Fruit fly (Drosophila melanogaster): Measurements from ENCODE around the gene CG9967.

The CG9967 gene

dm6 chr2L:2382971-2383370 lies 25.8 kb upstream of the CG9967 start, which contains the start of gene PIG-Wa (continued):
- no peak for TF ChIP-seq CG7839 (tag; optimal IDR thresholded peaks at IDR 0.05)
- TF ChIP-seq tna (GFP tag; IDR thresholded peaks at IDR 0.05; ENCODE audit: partially characterized antibody) = no peak
- TF ChIP-seq eyg (GFP tag; optimal IDR thresholded peaks at IDR 0.05) = no peak
- no peak for TF ChIP-seq Tbp (GFP tag; optimal IDR thresholded peaks at IDR 0.05)
- TF ChIP-seq CG34376 (GFP tag; optimal IDR thresholded peaks at IDR 0.05) = no peak
- peak; percentile 94 for TF ChIP-seq stwl (tag; optimal IDR thresholded peaks at IDR 0.05)
- peak; percentile 6 for TF ChIP-seq mam (GFP tag; optimal IDR thresholded peaks at IDR 0.05)
- no peak for TF ChIP-seq CG2889 (GFP tag; IDR thresholded peaks at IDR 0.05)
- no peak for TF ChIP-seq CG10431 (GFP tag; optimal IDR thresholded peaks at IDR 0.05)
- no peak for TF ChIP-seq da (GFP tag; optimal IDR thresholded peaks at IDR 0.05)
- TF ChIP-seq HmgZ (tag; optimal IDR thresholded peaks at IDR 0.05) = peak; percentile 13
- no peak for TF ChIP-seq HLH54F (GFP tag; optimal IDR thresholded peaks at IDR 0.05)
- no peak for TF ChIP-seq CG8281 (tag; optimal IDR thresholded peaks at IDR 0.05)
- TF ChIP-seq gsb-n (tag; optimal IDR thresholded peaks at IDR 0.05) = no peak
- no peak for TF ChIP-seq oc (tag; optimal IDR thresholded peaks at IDR 0.05)
- peak; percentile 64 for TF ChIP-seq nmo (GFP tag; optimal IDR thresholded peaks at IDR 0.05)
- TF ChIP-seq zfh1 (GFP tag; IDR thresholded peaks at IDR 0.05) = 0 out of 3 replicates have a peak, but pooled peaks have one; percentile 31
- peak; percentile 8 for TF ChIP-seq YL-1 (GFP tag; optimal IDR thresholded peaks at IDR 0.05)
- no peak for TF ChIP-seq NfI (GFP tag; optimal IDR thresholded peaks at IDR 0.05)
- no peak for TF ChIP-seq Xbp1 (GFP tag; optimal IDR thresholded peaks at IDR 0.05)
- peak; percentile 7 for TF ChIP-seq CHES-1-like (GFP tag; optimal IDR thresholded peaks at IDR 0.05)
- no peak for TF ChIP-seq CkIIα-i1 (GFP tag; IDR thresholded peaks at IDR 0.05)
- no peak for TF ChIP-seq tup (GFP tag; optimal IDR thresholded peaks at IDR 0.05)
- TF ChIP-seq Dip2 (GFP tag; IDR thresholded peaks at IDR 0.05) = no peak
- TF ChIP-seq D (optimal IDR thresholded peaks at IDR 0.05) = no peak
- no peak for TF ChIP-seq D (GFP tag; optimal IDR thresholded peaks at IDR 0.05)
- no peak for TF ChIP-seq sr (GFP tag; IDR thresholded peaks at IDR 0.05)
- peak; percentile 94 for TF ChIP-seq E2f2 (GFP tag; IDR thresholded peaks at IDR 0.05)
- TF ChIP-seq H2.0 (GFP tag; IDR thresholded peaks at IDR 0.05) = no peak
- no peak for TF ChIP-seq Nf-YA (GFP tag; IDR thresholded peaks at IDR 0.05)
- no peak for TF ChIP-seq CG10366 (GFP tag; IDR thresholded peaks at IDR 0.05)
- peak; percentile 56 for TF ChIP-seq CG1603 (tag; optimal IDR thresholded peaks at IDR 0.05)
- no peak for TF ChIP-seq Nf-YB (GFP tag; optimal IDR thresholded peaks at IDR 0.05)
- no peak for TF ChIP-seq CG3995 (GFP tag; optimal IDR thresholded peaks at IDR 0.05)
- no peak for TF ChIP-seq CG10147 (GFP tag; optimal IDR thresholded peaks at IDR 0.05)
- TF ChIP-seq gcm (GFP tag; optimal IDR thresholded peaks at IDR 0.05) = no peak
- no peak for TF ChIP-seq corto (GFP tag; optimal IDR thresholded peaks at IDR 0.05)
- TF ChIP-seq sens (GFP tag) = peak; percentile 63
- TF ChIP-seq NK7.1 (GFP tag; optimal IDR thresholded peaks at IDR 0.05) = no peak
- TF ChIP-seq CG15073 (GFP tag; optimal IDR thresholded peaks at IDR 0.05) = no peak
- no peak for TF ChIP-seq CG8290 (GFP tag; optimal IDR thresholded peaks at IDR 0.05)
- TF ChIP-seq CG8290 (tag; optimal IDR thresholded peaks at IDR 0.05) = peak in 1 of 2 experiments; percentile 18
- no peak for TF ChIP-seq Dfd (GFP tag; optimal IDR thresholded peaks at IDR 0.05)
- no peak for TF ChIP-seq Side (GFP tag; optimal IDR thresholded peaks at IDR 0.05)
- TF ChIP-seq CG2875 (GFP tag; optimal IDR thresholded peaks at IDR 0.05) = no peak
- no peak for TF ChIP-seq CG6654 (GFP tag; optimal IDR thresholded peaks at IDR 0.05)
- no peak for TF ChIP-seq vnd (GFP tag; IDR thresholded peaks at IDR 0.05; ENCODE audit: partially characterized antibody)
- TF ChIP-seq CG1647 (GFP tag; optimal IDR thresholded peaks at IDR 0.05) = no peak
- TF ChIP-seq Optix (GFP tag; IDR thresholded peaks at IDR 0.05) = no peak
- no peak for TF ChIP-seq ato (GFP tag; IDR thresholded peaks at IDR 0.05; ENCODE audit: partially characterized antibody)
- no peak for TF ChIP-seq dm (GFP tag; optimal IDR thresholded peaks at IDR 0.05)
- TF ChIP-seq lola (GFP tag; optimal IDR thresholded peaks at IDR 0.05) = no peak
